Fruit fly (Drosophila melanogaster) whole organism, embryonic: ENCODE measurements around the gene CG12609.

Experiments used
- Atf-2 ChIP-seq: fragments of 200-800 bp; sonication (Bioruptor generic); optimal IDR thresholded peaks from 2 replicates; lab custom pipeline; 2016; ENCODE audit warnings: missing biosample characterization, missing genetic modification characterization
- Bgb ChIP-seq: fragments of 200-800 bp; sonication (Bioruptor generic); IDR thresholded peaks from 2 replicates; pipeline ENCODE4 v1.3.6; 2022; ENCODE audit warnings: missing biosample characterization, missing genetic modification characterization; ENCODE audit not compliant: partially characterized antibody
- CG11456 ChIP-seq: fragments of 200-800 bp; sonication (Bioruptor generic); IDR thresholded peaks from 3 replicates; pipeline ENCODE4 v1.3.6; 2022; ENCODE audit warnings: missing biosample characterization, missing genetic modification characterization
- CG11504 ChIP-seq: fragments of 200-800 bp; sonication (Bioruptor generic); optimal IDR thresholded peaks from 3 replicates; lab custom pipeline; 2019; ENCODE audit warnings: missing biosample characterization, mild to moderate bottlenecking, missing genetic modification characterization, moderate library complexity
- CG13287 ChIP-seq: fragments of 200-800 bp; sonication (Bioruptor generic); IDR thresholded peaks from 2 replicates; pipeline ENCODE4 v1.3.6; 2022; ENCODE audit warnings: missing biosample characterization, missing genetic modification characterization; ENCODE audit not compliant: partially characterized antibody
- CG17612 ChIP-seq: fragments of 200-800 bp; sonication (Bioruptor generic); IDR thresholded peaks from 2 replicates; pipeline ENCODE4 v1.3.6; 2022; ENCODE audit warnings: missing biosample characterization, missing genetic modification characterization
- CG18619 ChIP-seq: fragments of 200-800 bp; sonication (Bioruptor generic); optimal IDR thresholded peaks from 3 replicates; lab custom pipeline; 2017; ENCODE audit warnings: missing biosample characterization, mild to moderate bottlenecking, missing genetic modification characterization
- CG2199 ChIP-seq: fragments of 200-800 bp; sonication (Bioruptor generic); IDR thresholded peaks from 3 replicates; pipeline ENCODE4 v1.3.6; 2022; ENCODE audit warnings: missing biosample characterization, missing genetic modification characterization
- CG2875 ChIP-seq: fragments of 200-800 bp; sonication (Bioruptor generic); optimal IDR thresholded peaks from 2 replicates; lab custom pipeline; 2017; ENCODE audit warnings: missing biosample characterization, mild to moderate bottlenecking, missing genetic modification characterization, missing genetic modification reagents
- CG2889 ChIP-seq: fragments of 200-800 bp; sonication (Bioruptor generic); IDR thresholded peaks from 3 replicates; pipeline ENCODE4 v1.3.6; 2022; ENCODE audit warnings: missing biosample characterization, missing genetic modification characterization
- CG4854 ChIP-seq: fragments of 200-800 bp; sonication (Bioruptor generic); optimal IDR thresholded peaks from 2 replicates; lab custom pipeline; 2016; ENCODE audit warnings: missing biosample characterization, missing genetic modification characterization, inconsistent platforms
- CG6765 ChIP-seq: fragments of 200-800 bp; sonication (Bioruptor generic); optimal IDR thresholded peaks from 3 replicates; lab custom pipeline; 2017; ENCODE audit warnings: missing biosample characterization, mild to moderate bottlenecking, missing genetic modification characterization
- CG8290 ChIP-seq, 3 experiments: fragments of 200-800 bp; sonication (Bioruptor generic); optimal IDR thresholded peaks; 2 replicates each; lab custom pipeline; 2016 to 2019; ENCODE audit warnings: missing biosample characterization in 3 of 3, missing genetic modification characterization in 3 of 3, mild to moderate bottlenecking in 2 of 3, moderate library complexity in 1 of 3
- CG8478 ChIP-seq: fragments of >200 bp; optimal IDR thresholded peaks from 2 replicates; lab custom pipeline; 2018
- CG9437 ChIP-seq: fragments of 200-800 bp; sonication (Bioruptor generic); optimal IDR thresholded peaks from 2 replicates; lab custom pipeline; 2018; ENCODE audit warnings: missing biosample characterization, mild to moderate bottlenecking, missing genetic modification characterization
- CTCF ChIP-seq: fragments of 200-800 bp; sonication (Bioruptor generic); optimal IDR thresholded peaks from 2 replicates; lab custom pipeline; 2017; ENCODE audit warnings: missing biosample characterization, mild to moderate bottlenecking, missing genetic modification characterization, moderate library complexity
- D19B ChIP-seq: fragments of 200-800 bp; sonication (Bioruptor generic); optimal IDR thresholded peaks from 2 replicates; lab custom pipeline; 2017; ENCODE audit warnings: missing biosample characterization, mild to moderate bottlenecking, missing genetic modification characterization
- Deaf1 ChIP-seq: fragments of 200-800 bp; optimal IDR thresholded peaks from 3 replicates; lab custom pipeline; 2019; ENCODE audit warnings: missing biosample characterization, mild to moderate bottlenecking, missing genetic modification characterization, moderate library complexity
- HLH54F ChIP-seq: fragments of 200-800 bp; sonication (Bioruptor generic); optimal IDR thresholded peaks from 3 replicates; lab custom pipeline; 2016; ENCODE audit warnings: missing biosample characterization, missing genetic modification characterization
- HmgZ ChIP-seq: fragments of 200-800 bp; sonication (Bioruptor generic); optimal IDR thresholded peaks from 2 replicates; lab custom pipeline; 2018; ENCODE audit warnings: missing biosample characterization, mild to moderate bottlenecking, missing genetic modification characterization
- Hmx ChIP-seq: fragments of 200-800 bp; sonication (Bioruptor generic); optimal IDR thresholded peaks from 2 replicates; lab custom pipeline; 2016; ENCODE audit warnings: missing biosample characterization, missing genetic modification characterization
- Jarid2 ChIP-seq: fragments of 200-800 bp; sonication (Bioruptor generic); optimal IDR thresholded peaks from 3 replicates; lab custom pipeline; 2017; ENCODE audit warnings: mild to moderate bottlenecking, missing biosample characterization, missing genetic modification reagents, missing genetic modification characterization
- MBD-R2 ChIP-seq: fragments of 200-800 bp; sonication (Bioruptor generic); IDR thresholded peaks from 2 replicates; pipeline ENCODE4 v1.3.6; 2022; ENCODE audit warnings: missing biosample characterization, missing genetic modification characterization
- Med ChIP-seq: fragments of 200-800 bp; sonication (Bioruptor generic); peaks from one replicate; lab custom pipeline; 2016; ENCODE audit warnings: missing biosample characterization, missing genetic modification characterization, mild to moderate bottlenecking, inconsistent platforms, moderate library complexity
- Nf-YA ChIP-seq: fragments of 200-800 bp; sonication (Bioruptor generic); IDR thresholded peaks from 2 replicates; pipeline ENCODE4 v1.3.6; 2022; ENCODE audit warnings: missing biosample characterization, missing genetic modification characterization
- Opbp ChIP-seq: fragments of 200-800 bp; sonication (Bioruptor generic); IDR thresholded peaks from 3 replicates; pipeline ENCODE4 v1.3.6; 2022; ENCODE audit warnings: missing biosample characterization, missing genetic modification characterization; ENCODE audit not compliant: partially characterized antibody
- ac ChIP-seq: fragments of 200-800 bp; sonication (Bioruptor generic); optimal IDR thresholded peaks from 3 replicates; lab custom pipeline; 2017; ENCODE audit warnings: missing biosample characterization, mild to moderate bottlenecking, missing genetic modification characterization
- ci ChIP-seq: fragments of 200-800 bp; sonication (Bioruptor generic); IDR thresholded peaks from 3 replicates; pipeline ENCODE4 v1.3.6; 2022; ENCODE audit warnings: missing biosample characterization, missing genetic modification characterization
- crol ChIP-seq: fragments of 200-800 bp; sonication (Bioruptor generic); IDR thresholded peaks from 2 replicates; pipeline ENCODE4 v1.3.6; 2022; ENCODE audit warnings: missing biosample characterization, missing genetic modification characterization
- fd64A ChIP-seq: fragments of 200-800 bp; sonication (Bioruptor generic); optimal IDR thresholded peaks from 3 replicates; lab custom pipeline; 2018; ENCODE audit warnings: missing biosample characterization, mild to moderate bottlenecking, missing genetic modification characterization
- fd96Cb ChIP-seq: fragments of 200-800 bp; sonication (Bioruptor generic); optimal IDR thresholded peaks from 2 replicates; lab custom pipeline; 2018; ENCODE audit warnings: missing biosample characterization, mild to moderate bottlenecking, missing genetic modification characterization, moderate library complexity
- lola ChIP-seq, 3 experiments: fragments of >200 bp in 2 of 3; fragments of 200-800 bp in 1 of 3; sonication (Bioruptor generic) in 1 of 3; optimal IDR thresholded peaks; 2 replicates each; lab custom pipeline; 2017 to 2019; ENCODE audit warnings: missing biosample characterization in 3 of 3, missing genetic modification characterization in 3 of 3, mild to moderate bottlenecking in 1 of 3, moderate library complexity in 1 of 3
- nmo ChIP-seq: fragments of 200-800 bp; sonication (Bioruptor generic); optimal IDR thresholded peaks from 2 replicates; lab custom pipeline; 2018; ENCODE audit warnings: missing biosample characterization, mild to moderate bottlenecking, missing genetic modification characterization, moderate library complexity
- nom ChIP-seq: fragments of 200-800 bp; sonication (Bioruptor generic); optimal IDR thresholded peaks from 2 replicates; lab custom pipeline; 2017; ENCODE audit warnings: missing biosample characterization, missing genetic modification characterization, mild to moderate bottlenecking, moderate library complexity, missing genetic modification reagents
- pfk ChIP-seq: fragments of 200-800 bp; sonication (Bioruptor generic); optimal IDR thresholded peaks from 2 replicates; lab custom pipeline; 2018; ENCODE audit warnings: missing biosample characterization, mild to moderate bottlenecking, missing genetic modification characterization, moderate library complexity
- pum ChIP-seq: fragments of 200-800 bp; sonication (Bioruptor generic); optimal IDR thresholded peaks from 2 replicates; lab custom pipeline; 2016; ENCODE audit warnings: missing biosample characterization, missing genetic modification characterization
- ro ChIP-seq: fragments of 200-800 bp; sonication (Bioruptor generic); IDR thresholded peaks from 2 replicates; pipeline ENCODE4 v1.3.6; 2022; ENCODE audit warnings: missing biosample characterization, missing genetic modification characterization
- salm ChIP-seq: fragments of 200-800 bp; sonication (Bioruptor generic); optimal IDR thresholded peaks from 2 replicates; lab custom pipeline; 2018; ENCODE audit warnings: missing biosample characterization, mild to moderate bottlenecking, missing genetic modification characterization
- scrt ChIP-seq: fragments of 200-800 bp; sonication (Bioruptor generic); optimal IDR thresholded peaks from 2 replicates; lab custom pipeline; 2018; ENCODE audit warnings: missing biosample characterization, mild to moderate bottlenecking, missing genetic modification characterization, moderate library complexity
- sens ChIP-seq: fragments of 200-800 bp; sonication (Bioruptor generic); peaks from one replicate; lab custom pipeline; 2016; ENCODE audit warnings: missing biosample characterization, missing genetic modification characterization
- slbo ChIP-seq: fragments of 200-800 bp; sonication (Bioruptor generic); IDR thresholded peaks from 2 replicates; pipeline ENCODE4 v1.3.6; 2022; ENCODE audit warnings: missing biosample characterization, missing genetic modification characterization
- vnd ChIP-seq: fragments of 200-800 bp; sonication (Bioruptor generic); IDR thresholded peaks from 3 replicates; pipeline ENCODE4 v1.3.6; 2022; ENCODE audit warnings: missing biosample characterization, missing genetic modification characterization; ENCODE audit not compliant: partially characterized antibody

Gene CG12609

dm6 chrX:18773817-18774216, 25.7 kb upstream of the CG12609 start, which contains the start of gene CCKLR-17D3 (continued):
- no peak for TF ChIP-seq CG8290 (GFP tag; optimal IDR thresholded peaks at IDR 0.05; lab: Kevin White, UChicago)
- TF ChIP-seq CG8290 (tag; optimal IDR thresholded peaks at IDR 0.05; lab: Kevin White, UChicago) = peak in 1 of 2 experiments; percentile 23
- TF ChIP-seq CG6765 (GFP tag; lab: Kevin White, UChicago) = no peak
- no peak for TF ChIP-seq CG2889
- TF ChIP-seq nom (GFP tag; lab: Kevin White, UChicago) = peak; percentile 5

- TF ChIP-seq slbo = 0 out of 2 replicates have a peak, but pooled peaks have one; percentile 15
- peak; percentile 43; the same call in 1 of the 3 replicates for TF ChIP-seq Opbp
- TF ChIP-seq ci (GFP tag; lab: Robert Waterston, UW) = 0 out of 3 replicates have a peak, but pooled peaks have one; percentile 33
- TF ChIP-seq CTCF (GFP tag; lab: Kevin White, UChicago) = peak; percentile 44
- TF ChIP-seq Bgb (GFP tag; lab: Robert Waterston, UW) = no peak
- peak; percentile 52; the same call in 1 of the 2 replicates for TF ChIP-seq CG17612 (GFP tag; lab: Robert Waterston, UW)
- 0 out of 3 replicates have a peak, but pooled peaks have one; percentile 35 for TF ChIP-seq CG11456 (GFP tag; lab: Robert Waterston, UW)
- no peak for TF ChIP-seq vnd (GFP tag; lab: Robert Waterston, UW)
- no peak for TF ChIP-seq Nf-YA (GFP tag; lab: Robert Waterston, UW)
- peak; percentile 27 for TF ChIP-seq HmgZ (tag; lab: Kevin White, UChicago)
- TF ChIP-seq fd96Cb = no peak
- no peak for TF ChIP-seq pfk (GFP tag; lab: Kevin White, UChicago)
- peak; percentile 44 for TF ChIP-seq sens
- TF ChIP-seq ac = no peak
- peak; percentile 48 for TF ChIP-seq CG8478 (lab: Kevin White, UChicago)
- peak; percentile 86 for TF ChIP-seq CG2199
- TF ChIP-seq CG8290 (GFP tag; optimal IDR thresholded peaks at IDR 0.05; lab: Kevin White, UChicago) = no peak
- TF ChIP-seq CG8290 (tag; optimal IDR thresholded peaks at IDR 0.05; lab: Kevin White, UChicago) = peak in 1 of 2 experiments; percentile 37
- peak in 1 of 3 experiments; percentile 46 for TF ChIP-seq lola (GFP tag; optimal IDR thresholded peaks at IDR 0.05; lab: Kevin White, UChicago)
- peak; percentile 61 for TF ChIP-seq Med
- TF ChIP-seq CG4854 (GFP tag; lab: Kevin White, UChicago) = no peak
- peak; percentile 12; the same call in 1 of the 2 replicates for TF ChIP-seq MBD-R2 (GFP tag; lab: Robert Waterston, UW)
- TF ChIP-seq crol (GFP tag; lab: Robert Waterston, UW) = peak; percentile 73
- TF ChIP-seq fd64A (GFP tag; lab: Kevin White, UChicago) = no peak
- TF ChIP-seq CG13287 = 0 out of 2 replicates have a peak, but pooled peaks have one; percentile 10
- no peak for TF ChIP-seq HLH54F
- TF ChIP-seq CG11504 = peak; percentile 20
- no peak for TF ChIP-seq Hmx (GFP tag; lab: Kevin White, UChicago)
Observed at dm6 chrX:18771995-18772394, 23.9 kb upstream of the CG12609 start.

DNA sequence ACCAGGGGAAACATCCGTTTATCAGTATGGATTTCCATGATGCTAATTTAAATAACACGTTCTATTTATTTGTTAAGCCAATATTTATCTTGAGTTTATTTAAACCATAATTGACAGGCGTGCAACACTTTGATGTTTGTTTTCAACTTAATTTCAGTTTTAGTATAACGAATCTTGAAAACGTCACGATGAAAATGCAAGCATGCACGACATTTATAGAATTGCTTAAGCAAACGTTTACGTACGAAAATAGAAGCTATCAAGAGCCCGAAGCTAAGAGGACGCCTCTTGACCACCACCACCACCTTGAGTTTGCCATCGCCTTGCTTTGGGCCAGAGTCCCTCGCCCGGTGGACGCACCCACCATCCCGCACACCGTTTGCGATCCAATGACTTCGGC, 23.2 kb upstream of the CG12609 start:
- TF ChIP-seq pum = no peak
- peak; percentile 99 for TF ChIP-seq CG2199

DNA sequence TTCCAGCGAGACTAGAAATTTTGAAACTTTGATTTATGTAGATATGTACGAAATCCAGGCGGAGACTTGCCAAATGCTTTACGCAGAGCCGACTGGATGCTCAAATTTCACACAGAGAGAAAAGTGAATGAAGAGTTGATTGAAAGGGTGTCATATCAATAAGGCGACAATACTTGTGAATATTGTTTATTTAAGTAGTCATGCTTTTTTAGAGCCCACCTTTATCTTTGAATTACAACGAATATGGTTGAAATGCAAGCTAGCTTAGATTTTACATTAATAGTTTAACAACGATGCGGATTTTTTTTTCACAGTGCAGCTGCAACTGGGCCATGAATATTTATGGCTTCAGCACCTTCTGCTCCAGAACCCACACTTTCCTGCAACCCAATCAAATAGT, 8.3 kb downstream of the CG12609 start, which contains the start of gene CG6873:
TSS of gene CG6873 (minus strand) at position 101 of the 400 bp plus-strand sequence.
- TF ChIP-seq CG9437 (GFP tag; lab: Kevin White, UChicago) = no peak
- TF ChIP-seq, all 482 proteins: peak for 0

DNA sequence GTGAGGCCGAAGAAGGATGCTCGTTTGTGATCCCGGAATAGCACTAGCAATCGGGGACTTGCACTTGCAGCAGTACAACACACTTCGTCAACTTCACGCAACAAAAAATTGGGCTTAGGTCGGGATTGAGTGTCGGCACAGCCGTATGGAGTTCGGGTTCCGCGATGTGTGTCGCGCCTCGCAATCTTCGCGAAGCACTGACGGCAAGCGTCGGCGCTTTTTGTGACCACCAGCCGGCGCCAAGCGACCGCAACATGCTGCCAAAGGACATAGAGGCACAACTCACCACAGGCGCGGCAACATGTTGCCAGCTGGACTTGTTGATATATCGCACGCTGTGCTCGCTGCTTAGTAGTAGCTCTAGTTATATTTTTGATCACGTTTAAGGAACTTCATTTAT, 21.8 kb downstream of the CG12609 start, which contains the start of gene CCKLR-17D1:
TSS of gene CCKLR-17D1 (minus strand) at position 303 of the 400 bp plus-strand sequence.
- TF ChIP-seq CG18619 (GFP tag; lab: Kevin White, UChicago) (no peak), CG2875 (GFP tag; lab: Kevin White, UChicago) (no peak), Jarid2 (GFP tag; lab: Kevin White, UChicago) (no peak), D19B (GFP tag; lab: Kevin White, UChicago) (no peak), Atf-2 (GFP tag; lab: Kevin White, UChicago) (no peak), scrt (GFP tag; lab: Kevin White, UChicago) (peak; percentile 26), Deaf1 (peak; percentile 73), ro (GFP tag; lab: Robert Waterston, UW) (no peak), CG11504 (peak; percentile 94), nmo (GFP tag; lab: Kevin White, UChicago) (no peak), slbo (no peak), salm (tag; lab: Kevin White, UChicago) (no peak)
